Worm (Caenorhabditis elegans) whole organism, L4 larva: Measurements from ENCODE around the gene clec-52.

Experiments used
- F10B5.3 ChIP-seq: sonication (generic microtip); optimal IDR thresholded peaks from 2 replicates; lab custom pipeline; 2016; ENCODE audit warnings: mild to moderate bottlenecking, missing genetic modification characterization, missing compliant biosample characterization
- F37D6.2 ChIP-seq: sonication (generic microtip); optimal IDR thresholded peaks from 2 replicates; lab custom pipeline; 2016; ENCODE audit warnings: mild to moderate bottlenecking, missing genetic modification characterization, missing compliant biosample characterization
- T20F7.1 ChIP-seq: fragments of 200-800 bp; sonication (Bioruptor generic); optimal IDR thresholded peaks from 2 replicates; lab custom pipeline; 2018; ENCODE audit warnings: mild to moderate bottlenecking, missing genetic modification characterization, missing compliant biosample characterization
- Y5F2A.4 ChIP-seq: fragments of 200-800 bp; sonication (Bioruptor generic); optimal IDR thresholded peaks from 2 replicates; lab custom pipeline; 2018; ENCODE audit warnings: mild to moderate bottlenecking, missing genetic modification characterization, missing compliant biosample characterization
- Y75B8A.6 ChIP-seq: fragments of 200-800 bp; sonication (Bioruptor generic); IDR thresholded peaks from 2 replicates; pipeline ENCODE4 v1.3.6; 2022; ENCODE audit warnings: missing genetic modification reagents, missing genetic modification characterization, missing compliant biosample characterization
- ZK337.2 ChIP-seq: fragments of 200-800 bp; sonication (Bioruptor generic); IDR thresholded peaks from 2 replicates; pipeline ENCODE4 v1.3.6; 2022; ENCODE audit warnings: missing genetic modification reagents, missing genetic modification characterization, missing compliant biosample characterization
- ZK546.5 ChIP-seq, 2 experiments: sonication (generic microtip); optimal IDR thresholded peaks; 2 replicates each; lab custom pipeline; 2017; ENCODE audit warnings: missing biosample characterization in 2 of 2, missing genetic modification characterization in 2 of 2
- aha-1 ChIP-seq: fragments of 150-350 bp; peaks from one replicate; lab custom pipeline; 2014; ENCODE audit warnings: missing biosample characterization, missing genetic modification characterization
- ces-1 ChIP-seq: fragments of 150-350 bp; sonication (generic microtip); optimal IDR thresholded peaks from 4 replicates; lab custom pipeline; 2014; ENCODE audit warnings: missing biosample characterization, missing genetic modification reagents, missing genetic modification characterization
- daf-16 ChIP-seq, 3 experiments: sonication (generic microtip); optimal IDR thresholded peaks; 2 replicates each; lab custom pipeline; 2016 to 2017; ENCODE audit warnings: missing genetic modification characterization in 3 of 3, missing genetic modification reagents in 3 of 3, mild to moderate bottlenecking in 2 of 3, missing compliant biosample characterization in 2 of 3, missing biosample characterization in 1 of 3, moderate library complexity in 1 of 3
- daf-8 ChIP-seq: fragments of 200-800 bp; sonication (Bioruptor generic); IDR thresholded peaks from 2 replicates; pipeline ENCODE4 v1.3.6; 2022; ENCODE audit warnings: missing genetic modification characterization, missing compliant biosample characterization
- dve-1 ChIP-seq: sonication (generic microtip); optimal IDR thresholded peaks from 2 replicates; lab custom pipeline; 2017; ENCODE audit warnings: antibody characterized with exemption, mild to moderate bottlenecking, missing genetic modification characterization, missing compliant biosample characterization; ENCODE audit not compliant: insufficient read depth
- fkh-10 ChIP-seq: fragments of 150-350 bp; optimal IDR thresholded peaks from 2 replicates; lab custom pipeline; 2014; ENCODE audit warnings: missing biosample characterization, missing genetic modification reagents, missing genetic modification characterization
- gei-8 ChIP-seq: fragments of 200-800 bp; sonication (Bioruptor generic); optimal IDR thresholded peaks from 2 replicates; lab custom pipeline; 2018; ENCODE audit warnings: mild to moderate bottlenecking, missing genetic modification characterization, missing compliant biosample characterization
- hlh-11 ChIP-seq: fragments of 200-800 bp; sonication (Bioruptor generic); optimal IDR thresholded peaks from 2 replicates; lab custom pipeline; 2018; ENCODE audit warnings: mild to moderate bottlenecking, missing genetic modification characterization, missing compliant biosample characterization
- hlh-30 ChIP-seq: sonication (generic microtip); optimal IDR thresholded peaks from 2 replicates; lab custom pipeline; 2017; ENCODE audit warnings: antibody characterized with exemption, mild to moderate bottlenecking, missing genetic modification characterization, missing compliant biosample characterization; ENCODE audit not compliant: insufficient read depth
- hmg-1.1 ChIP-seq: fragments of 200-800 bp; sonication (Bioruptor generic); IDR thresholded peaks from 2 replicates; pipeline ENCODE4 v1.3.6; 2022; ENCODE audit warnings: missing genetic modification reagents, missing genetic modification characterization, missing compliant biosample characterization
- jun-1 ChIP-seq: fragments of 150-350 bp; optimal IDR thresholded peaks from 2 replicates; lab custom pipeline; 2014; ENCODE audit warnings: missing biosample characterization, missing genetic modification reagents, missing genetic modification characterization
- lin-15B ChIP-seq: fragments of 150-350 bp; sonication (generic microtip); optimal IDR thresholded peaks from 3 replicates; lab custom pipeline; 2014; ENCODE audit warnings: missing biosample characterization, missing genetic modification characterization
- mep-1 ChIP-seq: fragments of 150-350 bp; sonication (generic microtip); optimal IDR thresholded peaks from 3 replicates; lab custom pipeline; 2014; ENCODE audit warnings: missing biosample characterization, missing genetic modification characterization
- mes-2 ChIP-seq: sonication (generic microtip); optimal IDR thresholded peaks from 2 replicates; lab custom pipeline; 2016; ENCODE audit warnings: missing genotype, mild to moderate bottlenecking, missing genetic modification characterization, missing compliant biosample characterization; ENCODE audit not compliant: poor library complexity, severe bottlenecking
- mxl-2 ChIP-seq: fragments of 200-800 bp; sonication (Bioruptor generic); conservative IDR thresholded peaks from 2 replicates; pipeline ENCODE4 v1.3.6; 2022; ENCODE audit warnings: missing genetic modification reagents, missing genetic modification characterization, missing compliant biosample characterization
- nhr-111 ChIP-seq: fragments of 200-800 bp; sonication (Bioruptor generic); optimal IDR thresholded peaks from 2 replicates; lab custom pipeline; 2018; ENCODE audit warnings: mild to moderate bottlenecking, missing genetic modification characterization, missing compliant biosample characterization
- nhr-28 ChIP-seq: fragments of 150-350 bp; optimal IDR thresholded peaks from 2 replicates; lab custom pipeline; 2014; ENCODE audit warnings: missing biosample characterization, missing genetic modification characterization
- nhr-41 ChIP-seq: fragments of 200-800 bp; sonication (Bioruptor generic); IDR thresholded peaks from 2 replicates; pipeline ENCODE4 v1.3.6; 2022; ENCODE audit warnings: missing genetic modification reagents, missing genetic modification characterization, missing compliant biosample characterization
- nhr-42 ChIP-seq: fragments of 200-800 bp; sonication (Bioruptor generic); IDR thresholded peaks from 2 replicates; pipeline ENCODE4 v1.3.6; 2022; ENCODE audit warnings: missing genetic modification characterization, missing compliant biosample characterization
- nhr-6 ChIP-seq: fragments of 150-350 bp; optimal IDR thresholded peaks from 2 replicates; lab custom pipeline; 2014; ENCODE audit warnings: missing biosample characterization, missing genetic modification characterization
- nhr-77 ChIP-seq: fragments of 150-350 bp; optimal IDR thresholded peaks from 2 replicates; lab custom pipeline; 2014; ENCODE audit warnings: missing biosample characterization, missing genetic modification characterization
- php-3 ChIP-seq: fragments of 200-800 bp; sonication (Bioruptor generic); IDR thresholded peaks from 2 replicates; pipeline ENCODE4 v1.3.6; 2022; ENCODE audit warnings: missing genetic modification reagents, missing genetic modification characterization, missing compliant biosample characterization
- pqm-1 ChIP-seq: sonication (generic microtip); optimal IDR thresholded peaks from 2 replicates; lab custom pipeline; 2017; ENCODE audit warnings: missing biosample characterization, missing genetic modification characterization
- rbr-2 ChIP-seq: sonication (generic microtip); optimal IDR thresholded peaks from 2 replicates; lab custom pipeline; 2016; ENCODE audit warnings: missing genotype, missing genetic modification characterization, missing compliant biosample characterization
- sdz-12 ChIP-seq: fragments of 200-800 bp; sonication (Bioruptor generic); optimal IDR thresholded peaks from 2 replicates; lab custom pipeline; 2018; ENCODE audit warnings: mild to moderate bottlenecking, missing genetic modification characterization, missing compliant biosample characterization
- set-16 ChIP-seq: fragments of 200-800 bp; sonication (Bioruptor generic); IDR thresholded peaks from 2 replicates; pipeline ENCODE4 v1.3.6; 2022; ENCODE audit warnings: missing genetic modification reagents, missing genetic modification characterization, missing compliant biosample characterization
- unc-62 ChIP-seq, 3 experiments: fragments of 150-350 bp in 1 of 3; sonication (generic microtip); optimal IDR thresholded peaks in 2 of 3; peaks in 1 of 3; 1 replicate in 1 of 3; 2 replicates in 2 of 3; lab custom pipeline; 2014 to 2017; ENCODE audit warnings: missing biosample characterization in 3 of 3, missing genetic modification characterization in 3 of 3, missing genetic modification reagents in 3 of 3, missing genotype in 1 of 3
- zip-2 ChIP-seq: fragments of 150-350 bp; optimal IDR thresholded peaks from 2 replicates; lab custom pipeline; 2014; ENCODE audit warnings: missing biosample characterization, missing genetic modification characterization
- ztf-7 ChIP-seq: fragments of 150-350 bp; optimal IDR thresholded peaks from 2 replicates; lab custom pipeline; 2014; ENCODE audit warnings: missing biosample characterization, missing genetic modification characterization

clec-52 gene

DNA sequence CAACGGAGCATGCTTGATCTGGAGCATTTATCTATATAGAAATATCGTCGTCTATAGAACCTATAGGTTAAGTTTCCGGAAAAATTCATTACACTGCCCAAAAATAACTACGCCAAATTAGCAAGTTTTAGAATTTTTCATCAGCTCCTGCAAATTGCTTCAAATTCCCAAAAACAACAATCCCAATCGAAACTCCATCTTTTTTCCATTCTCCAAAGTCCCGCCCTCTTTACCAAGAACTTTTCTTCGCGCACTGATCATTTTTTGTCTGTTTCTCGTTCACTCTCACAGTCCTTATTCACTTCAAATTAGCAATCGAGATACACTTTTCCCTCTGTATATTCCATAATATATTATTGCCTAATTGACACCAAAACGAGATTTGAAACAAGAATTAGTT is 37.8 kb upstream of the clec-52 start, which contains the start of gene svh-1:
svh-1 (plus strand) TSS at position 301 of the 400 bp plus-strand sequence.
- TF ChIP-seq nhr-41 (GFP tag; lab: Robert Waterston, UW) = no peak
- no peak for TF ChIP-seq set-16 (GFP tag; lab: Robert Waterston, UW)
- no peak for TF ChIP-seq gei-8
- no peak for TF ChIP-seq fkh-10 (GFP tag; lab: Kevin White, UChicago)
- no peak for TF ChIP-seq hlh-30
- TF ChIP-seq Y75B8A.6 (GFP tag; lab: Robert Waterston, UW) = no peak
- TF ChIP-seq F10B5.3 (tag; lab: Kevin White, UChicago) = no peak
- no peak for TF ChIP-seq rbr-2 (tag; lab: Kevin White, UChicago)
- TF ChIP-seq daf-8 = no peak

- TF ChIP-seq ces-1 (no peak), mes-2 (peak; percentile 69), hlh-30 (peak; percentile 28), sdz-12 (GFP tag; lab: Kevin White, UChicago) (no peak), ZK546.5 (tag; optimal IDR thresholded peaks at IDR 0.05; lab: Kevin White, UChicago) (no peak), Y5F2A.4 (GFP tag; lab: Kevin White, UChicago) (no peak), hmg-1.1 (GFP tag; lab: Robert Waterston, UW) (peak; percentile 22; the same call in 1 of the 2 replicates), nhr-6 (tag; lab: Kevin White, UChicago) (peak; percentile 23)
- TF ChIP-seq, all 104 proteins: peak for 4
Measured at ce11 chrIV:8205272-8206098, 36.9 kb upstream of the clec-52 start, which contains the start of gene hgrs-1. TSS of gene hgrs-1 (minus strand) at chrIV:8206048.

DNA sequence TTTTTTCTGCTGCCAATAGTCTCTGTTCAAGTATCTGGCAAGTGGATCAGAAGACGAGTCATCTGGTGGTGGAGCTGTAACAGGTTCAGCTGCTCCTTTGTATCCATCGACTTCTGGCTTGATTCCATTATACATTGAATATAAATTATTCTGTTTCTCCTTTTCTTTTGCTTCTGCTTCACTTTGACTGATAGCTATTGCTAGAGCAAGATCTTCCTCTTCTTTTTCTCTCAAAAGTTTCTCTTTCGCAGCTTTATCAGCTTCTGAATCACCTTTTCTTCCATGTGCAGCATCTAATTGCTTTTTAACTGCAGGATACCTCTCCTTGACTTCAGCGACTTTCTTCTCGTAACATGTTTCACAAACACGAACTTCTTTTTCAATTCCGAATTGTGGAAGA is 35.0 kb upstream of the clec-52 start:
- TF ChIP-seq zip-2 (tag; lab: Kevin White, UChicago) (no peak), unc-62 (GFP tag; optimal IDR thresholded peaks at IDR 0.05 in 1 of 2; lab: Kevin White, UChicago) (peak in 1 of 2 experiments; percentile 96), unc-62 (tag; optimal IDR thresholded peaks at IDR 0.05; lab: Kevin White, UChicago) (no peak)
- TF ChIP-seq, all 104 proteins: peak for 1

- TF ChIP-seq mxl-2 (GFP tag; lab: Robert Waterston, UW) = no peak
- TF ChIP-seq nhr-111 = no peak
- TF ChIP-seq aha-1 (tag; lab: Kevin White, UChicago) = peak; percentile 35
- TF ChIP-seq F10B5.3 (tag; lab: Kevin White, UChicago) = no peak
- no peak for TF ChIP-seq ZK337.2 (GFP tag; lab: Robert Waterston, UW)
- no peak for TF ChIP-seq mes-2
- no peak for TF ChIP-seq php-3
Measured at ce11 chrIV:8201133-8201532, 32.6 kb upstream of the clec-52 start, which contains the start of gene glrx-22. TSS of gene glrx-22 (minus strand) at chrIV:8201233.

ce11 chrIV:8199824-8200223 is 31.3 kb upstream of the clec-52 start:
- no peak for TF ChIP-seq jun-1 (tag; lab: Kevin White, UChicago)
- TF ChIP-seq lin-15B (tag; lab: Kevin White, UChicago) = no peak
- no peak for TF ChIP-seq daf-16 (GFP tag; optimal IDR thresholded peaks at IDR 0.05; lab: Kevin White, UChicago)
- TF ChIP-seq daf-16 (tag; optimal IDR thresholded peaks at IDR 0.05; lab: Kevin White, UChicago) = peak; percentile 73
- peak; percentile 12 for TF ChIP-seq mep-1 (tag; lab: Kevin White, UChicago)
- TF ChIP-seq nhr-42 (GFP tag; lab: Robert Waterston, UW) = no peak
- TF ChIP-seq ztf-7 (tag; lab: Kevin White, UChicago) = peak; percentile 18
- peak; percentile 23 for TF ChIP-seq nhr-28 (tag; lab: Kevin White, UChicago)
- peak; percentile 31 for TF ChIP-seq T20F7.1 (GFP tag; lab: Kevin White, UChicago)
- TF ChIP-seq hlh-11 (tag; lab: Kevin White, UChicago) = peak; percentile 40
- peak; percentile 59 for TF ChIP-seq nhr-6 (tag; lab: Kevin White, UChicago)
- TF ChIP-seq pqm-1 (tag; lab: Kevin White, UChicago) = peak; percentile 67
- peak; percentile 46 for TF ChIP-seq dve-1 (tag; lab: Kevin White, UChicago)
- TF ChIP-seq nhr-77 (tag; lab: Kevin White, UChicago) = peak; percentile 50
- no peak for TF ChIP-seq F37D6.2
